Worm (Caenorhabditis elegans) whole organism, late embryonic: ENCODE data around the gene T16G1.13.

ENCODE experiments used
- ama-1 ChIP-seq: fragments of 150-350 bp; optimal IDR thresholded peaks from 2 replicates; lab custom pipeline; 2014
- ceh-14 ChIP-seq: sonication (generic microtip); optimal IDR thresholded peaks from 2 replicates; lab custom pipeline; 2016; ENCODE audit warnings: missing genotype, missing genetic modification characterization, missing compliant biosample characterization
- ceh-48 ChIP-seq: sonication (generic microtip); optimal IDR thresholded peaks from 2 replicates; lab custom pipeline; 2016; ENCODE audit warnings: missing genetic modification characterization, inconsistent platforms, missing compliant biosample characterization
- che-1 ChIP-seq: sonication (generic microtip); optimal IDR thresholded peaks from 2 replicates; lab custom pipeline; 2016; ENCODE audit warnings: mild to moderate bottlenecking, missing genetic modification characterization, missing compliant biosample characterization
- madf-2 ChIP-seq: sonication (generic microtip); optimal IDR thresholded peaks from 2 replicates; lab custom pipeline; 2017; ENCODE audit warnings: missing genetic modification characterization, missing compliant biosample characterization
- nhr-232 ChIP-seq: sonication (generic microtip); optimal IDR thresholded peaks from 2 replicates; lab custom pipeline; 2016; ENCODE audit warnings: missing genetic modification characterization, missing compliant biosample characterization
- pha-4 ChIP-seq: fragments of 150-350 bp; optimal IDR thresholded peaks from 2 replicates; lab custom pipeline; 2018; ENCODE audit warnings: missing biosample characterization, missing genetic modification reagents, missing genetic modification characterization
- syd-9 ChIP-seq: sonication (generic microtip); optimal IDR thresholded peaks from 2 replicates; lab custom pipeline; 2016; ENCODE audit warnings: mild to moderate bottlenecking, missing genetic modification characterization, moderate library complexity, missing compliant biosample characterization
- tbx-2 ChIP-seq: sonication (generic microtip); optimal IDR thresholded peaks from 2 replicates; lab custom pipeline; 2016; ENCODE audit warnings: missing genetic modification characterization, missing compliant biosample characterization
- unc-42 ChIP-seq: sonication (generic microtip); optimal IDR thresholded peaks from 2 replicates; lab custom pipeline; 2016; ENCODE audit warnings: missing genotype, missing genetic modification characterization, missing compliant biosample characterization
- unc-55 ChIP-seq: sonication (generic microtip); optimal IDR thresholded peaks from 2 replicates; lab custom pipeline; 2017; ENCODE audit warnings: missing biosample characterization, missing genetic modification reagents, missing genetic modification characterization
- unc-86 ChIP-seq: sonication (generic microtip); optimal IDR thresholded peaks from 2 replicates; lab custom pipeline; 2016; ENCODE audit warnings: missing genetic modification characterization, missing compliant biosample characterization

- no peak for TF ChIP-seq che-1 (tag; lab: Kevin White, UChicago)
- no peak for TF ChIP-seq unc-86 (tag; lab: Kevin White, UChicago)
- TF ChIP-seq nhr-232: no peak
- no peak for TF ChIP-seq pha-4 (tag; lab: Kevin White, UChicago)
- no peak for TF ChIP-seq ceh-14 (tag; lab: Kevin White, UChicago)
- no peak for TF ChIP-seq ceh-48 (tag; lab: Kevin White, UChicago)
- no peak for TF ChIP-seq unc-42
- TF ChIP-seq ama-1: no peak
- TF ChIP-seq madf-2 (tag; lab: Kevin White, UChicago): no peak
- TF ChIP-seq unc-55 (GFP tag; lab: Kevin White, UChicago): no peak
- no peak for TF ChIP-seq syd-9 (tag; lab: Kevin White, UChicago)
- TF ChIP-seq tbx-2 (tag; lab: Kevin White, UChicago): no peak
Measured at ce11 chrV:12941797-12942474, 7.8 kb upstream of the T16G1.13 start, which contains the start of gene T16G1.4.
